Fruit fly (Drosophila melanogaster) whole organism, embryonic: ENCODE results near the gene CG2224.
A peak's percentile ranks its signal among the peaks of the same experiment; 100 is the strongest.

Source experiments
- Bgb ChIP-seq: fragments of 200-800 bp; sonication (Bioruptor generic); IDR thresholded peaks from 2 replicates; pipeline ENCODE4 v1.3.6; 2022; ENCODE audit warnings: missing biosample characterization, missing genetic modification characterization; ENCODE audit not compliant: partially characterized antibody
- CG10366 ChIP-seq: fragments of 200-800 bp; sonication (Bioruptor generic); IDR thresholded peaks from 2 replicates; pipeline ENCODE4 v1.3.6; 2022; ENCODE audit warnings: missing biosample characterization, missing genetic modification characterization
- CG11504 ChIP-seq: fragments of 200-800 bp; sonication (Bioruptor generic); optimal IDR thresholded peaks from 3 replicates; lab custom pipeline; 2019; ENCODE audit warnings: missing biosample characterization, mild to moderate bottlenecking, missing genetic modification characterization, moderate library complexity
- CG11723 ChIP-seq: fragments of 200-800 bp; sonication (Bioruptor generic); optimal IDR thresholded peaks from 2 replicates; lab custom pipeline; 2017; ENCODE audit warnings: missing biosample characterization, mild to moderate bottlenecking, missing genetic modification characterization
- CG12219 ChIP-seq: fragments of 200-800 bp; sonication (Bioruptor generic); optimal IDR thresholded peaks from 3 replicates; lab custom pipeline; 2018; ENCODE audit warnings: missing biosample characterization, mild to moderate bottlenecking, missing genetic modification characterization
- CG13287 ChIP-seq: fragments of 200-800 bp; sonication (Bioruptor generic); IDR thresholded peaks from 2 replicates; pipeline ENCODE4 v1.3.6; 2022; ENCODE audit warnings: missing biosample characterization, missing genetic modification characterization; ENCODE audit not compliant: partially characterized antibody
- CG14441 ChIP-seq: fragments of 200-800 bp; sonication (Bioruptor generic); IDR thresholded peaks from 2 replicates; pipeline ENCODE4 v1.3.6; 2022; ENCODE audit warnings: missing biosample characterization, missing genetic modification characterization
- CG16779 ChIP-seq: fragments of 200-800 bp; sonication (Bioruptor generic); IDR thresholded peaks from 2 replicates; pipeline ENCODE4 v1.3.6; 2022; ENCODE audit warnings: missing biosample characterization, missing genetic modification characterization
- CG18011 ChIP-seq: fragments of 200-800 bp; sonication (Bioruptor generic); optimal IDR thresholded peaks from 2 replicates; lab custom pipeline; 2017; ENCODE audit warnings: missing biosample characterization, missing genetic modification characterization, mild to moderate bottlenecking, moderate library complexity, missing genotype
- CG2116 ChIP-seq: fragments of 200-800 bp; sonication (Bioruptor generic); optimal IDR thresholded peaks from 3 replicates; lab custom pipeline; 2018; ENCODE audit warnings: missing biosample characterization, mild to moderate bottlenecking, missing genetic modification characterization
- CG2202 ChIP-seq: fragments of 200-800 bp; sonication (Bioruptor generic); optimal IDR thresholded peaks from 2 replicates; lab custom pipeline; 2018; ENCODE audit warnings: missing biosample characterization, mild to moderate bottlenecking, missing genetic modification characterization
- CG2678 ChIP-seq: fragments of 200-800 bp; sonication (Bioruptor generic); optimal IDR thresholded peaks from 3 replicates; lab custom pipeline; 2019; ENCODE audit warnings: missing biosample characterization, mild to moderate bottlenecking, missing genetic modification characterization, moderate library complexity
- CG2889 ChIP-seq: fragments of 200-800 bp; sonication (Bioruptor generic); IDR thresholded peaks from 3 replicates; pipeline ENCODE4 v1.3.6; 2022; ENCODE audit warnings: missing biosample characterization, missing genetic modification characterization
- CG31224 ChIP-seq: fragments of 200-800 bp; sonication (Bioruptor generic); IDR thresholded peaks from 2 replicates; pipeline ENCODE4 v1.3.6; 2022; ENCODE audit warnings: missing biosample characterization, missing genetic modification characterization
- CG4854 ChIP-seq: fragments of 200-800 bp; sonication (Bioruptor generic); optimal IDR thresholded peaks from 2 replicates; lab custom pipeline; 2016; ENCODE audit warnings: missing biosample characterization, missing genetic modification characterization, inconsistent platforms
- CG5245 ChIP-seq: fragments of 200-800 bp; sonication (Bioruptor generic); optimal IDR thresholded peaks from 3 replicates; lab custom pipeline; 2016; ENCODE audit warnings: missing biosample characterization, missing genetic modification characterization
- CG9609 ChIP-seq: fragments of 200-800 bp; sonication (Bioruptor generic); optimal IDR thresholded peaks from 3 replicates; lab custom pipeline; 2016; ENCODE audit warnings: missing biosample characterization, missing genetic modification characterization
- CHES-1-like ChIP-seq: fragments of 200-800 bp; sonication (Bioruptor generic); optimal IDR thresholded peaks from 2 replicates; lab custom pipeline; 2016; ENCODE audit warnings: missing biosample characterization, missing genetic modification characterization
- Camta ChIP-seq: fragments of 200-800 bp; sonication (Bioruptor generic); optimal IDR thresholded peaks from 2 replicates; lab custom pipeline; 2016; ENCODE audit warnings: missing biosample characterization, missing genetic modification characterization
- Dp ChIP-seq: fragments of 200-800 bp; sonication (Bioruptor generic); optimal IDR thresholded peaks from 2 replicates; lab custom pipeline; 2018; ENCODE audit warnings: missing biosample characterization, mild to moderate bottlenecking, missing genetic modification characterization, moderate library complexity
- Gsc ChIP-seq: fragments of 200-800 bp; sonication (Bioruptor generic); IDR thresholded peaks from 2 replicates; pipeline ENCODE4 v1.3.6; 2022; ENCODE audit warnings: missing biosample characterization, missing genetic modification characterization
- Hr78 ChIP-seq, 2 experiments: fragments of 200-800 bp in 1 of 2; fragments of >200 bp in 1 of 2; sonication (Bioruptor generic) in 1 of 2; optimal IDR thresholded peaks; 2 replicates each; lab custom pipeline; 2017 to 2019; ENCODE audit warnings: missing biosample characterization in 2 of 2, missing genetic modification characterization in 2 of 2, mild to moderate bottlenecking in 1 of 2, moderate library complexity in 1 of 2
- Lhr ChIP-seq: fragments of 200-800 bp; sonication (Bioruptor generic); optimal IDR thresholded peaks from 3 replicates; lab custom pipeline; 2017; ENCODE audit warnings: mild to moderate bottlenecking, missing biosample characterization, missing genetic modification reagents, missing genetic modification characterization
- Meics ChIP-seq: fragments of 200-800 bp; sonication (Bioruptor generic); optimal IDR thresholded peaks from 2 replicates; lab custom pipeline; 2017; ENCODE audit warnings: missing biosample characterization, mild to moderate bottlenecking, missing genetic modification characterization
- NFAT ChIP-seq: fragments of 200-800 bp; sonication (Bioruptor generic); IDR thresholded peaks from 2 replicates; pipeline ENCODE4 v1.3.6; 2022; ENCODE audit warnings: missing biosample characterization, missing genetic modification characterization
- PHDP ChIP-seq: fragments of 200-800 bp; sonication (Bioruptor generic); optimal IDR thresholded peaks from 3 replicates; lab custom pipeline; 2018; ENCODE audit warnings: missing biosample characterization, mild to moderate bottlenecking, missing genetic modification characterization, moderate library complexity
- Sin3A ChIP-seq: fragments of >200 bp; optimal IDR thresholded peaks from 2 replicates; lab custom pipeline; 2018
- ato ChIP-seq: fragments of 200-800 bp; sonication (Bioruptor generic); IDR thresholded peaks from 2 replicates; pipeline ENCODE4 v1.3.6; 2022; ENCODE audit warnings: missing biosample characterization, missing genetic modification characterization; ENCODE audit not compliant: partially characterized antibody
- az2 ChIP-seq: fragments of 200-800 bp; sonication (Bioruptor generic); optimal IDR thresholded peaks from 3 replicates; lab custom pipeline; 2016; ENCODE audit warnings: missing biosample characterization, missing genetic modification characterization
- caup ChIP-seq: fragments of 200-800 bp; sonication (Bioruptor generic); optimal IDR thresholded peaks from 3 replicates; lab custom pipeline; 2017; ENCODE audit warnings: missing biosample characterization, mild to moderate bottlenecking, missing genetic modification characterization, moderate library complexity; ENCODE audit not compliant: severe bottlenecking
- chinmo ChIP-seq: fragments of 200-800 bp; sonication (Bioruptor generic); IDR thresholded peaks from 4 replicates; pipeline ENCODE4 v1.3.6; 2022; ENCODE audit warnings: missing biosample characterization, missing genetic modification characterization; ENCODE audit not compliant: partially characterized antibody
- gem ChIP-seq: fragments of 200-800 bp; sonication (Bioruptor generic); optimal IDR thresholded peaks from 2 replicates; lab custom pipeline; 2019; ENCODE audit warnings: missing biosample characterization, mild to moderate bottlenecking, missing genetic modification characterization, moderate library complexity
- hb ChIP-seq: fragments of 200-800 bp; sonication (Bioruptor generic); IDR thresholded peaks from 3 replicates; pipeline ENCODE4 v1.3.6; 2022; ENCODE audit warnings: missing biosample characterization, missing genetic modification characterization; ENCODE audit not compliant: partially characterized antibody
- hkb ChIP-seq, 2 experiments: fragments of 200-800 bp in 1 of 2; fragments of >200 bp in 1 of 2; sonication (Bioruptor generic) in 1 of 2; IDR thresholded peaks in 1 of 2; optimal IDR thresholded peaks in 1 of 2; 2 replicates each; pipeline versions ENCODE4 v1.3.6 to Lab custom; 2017 to 2022; ENCODE audit warnings: missing biosample characterization in 1 of 2, missing genetic modification characterization in 1 of 2
- ind ChIP-seq: fragments of 200-800 bp; sonication (Bioruptor generic); optimal IDR thresholded peaks from 3 replicates; lab custom pipeline; 2016; ENCODE audit warnings: missing biosample characterization, missing genetic modification characterization
- kni ChIP-seq: fragments of 200-800 bp; sonication (Bioruptor generic); optimal IDR thresholded peaks from 3 replicates; lab custom pipeline; 2017; ENCODE audit warnings: mild to moderate bottlenecking, missing biosample characterization, missing genetic modification reagents, missing genetic modification characterization
- lov ChIP-seq, 2 experiments: fragments of 200-800 bp in 1 of 2; fragments of >200 bp in 1 of 2; sonication (Bioruptor generic) in 1 of 2; IDR thresholded peaks in 1 of 2; optimal IDR thresholded peaks in 1 of 2; 2 replicates in 1 of 2; 3 replicates in 1 of 2; pipeline versions ENCODE4 v1.3.6 to Lab custom; 2017 to 2022; ENCODE audit warnings: missing biosample characterization in 1 of 2, missing genetic modification characterization in 1 of 2
- mam ChIP-seq: fragments of 200-800 bp; sonication (Bioruptor generic); optimal IDR thresholded peaks from 3 replicates; lab custom pipeline; 2016; ENCODE audit warnings: missing biosample characterization, missing genetic modification characterization
- nmo ChIP-seq: fragments of 200-800 bp; sonication (Bioruptor generic); optimal IDR thresholded peaks from 2 replicates; lab custom pipeline; 2018; ENCODE audit warnings: missing biosample characterization, mild to moderate bottlenecking, missing genetic modification characterization, moderate library complexity
- onecut ChIP-seq: fragments of 200-800 bp; sonication (Bioruptor generic); IDR thresholded peaks from 2 replicates; pipeline ENCODE4 v1.3.6; 2022; ENCODE audit warnings: missing biosample characterization, missing genetic modification characterization
- peb ChIP-seq: fragments of 200-800 bp; sonication (Bioruptor generic); IDR thresholded peaks from 2 replicates; pipeline ENCODE4 v1.3.6; 2022; ENCODE audit warnings: missing biosample characterization, missing genetic modification characterization
- psq ChIP-seq: fragments of 200-800 bp; sonication (Bioruptor generic); optimal IDR thresholded peaks from 2 replicates; lab custom pipeline; 2017; ENCODE audit warnings: missing biosample characterization, missing genetic modification characterization
- sc ChIP-seq, 3 experiments: fragments of >200 bp in 2 of 3; fragments of 200-800 bp in 1 of 3; sonication (Bioruptor generic) in 1 of 3; optimal IDR thresholded peaks; 2 replicates in 2 of 3; 3 replicates in 1 of 3; lab custom pipeline; 2017; ENCODE audit warnings: mild to moderate bottlenecking in 1 of 3, missing biosample characterization in 1 of 3, missing genetic modification characterization in 1 of 3, missing genetic modification reagents in 1 of 3
- sd ChIP-seq: fragments of 200-800 bp; sonication (Bioruptor generic); optimal IDR thresholded peaks from 3 replicates; lab custom pipeline; 2018; ENCODE audit warnings: missing biosample characterization, mild to moderate bottlenecking, missing genetic modification characterization, moderate library complexity
- sens-2 ChIP-seq: fragments of 200-800 bp; sonication (Bioruptor generic); IDR thresholded peaks from 2 replicates; pipeline ENCODE4 v1.3.6; 2022; ENCODE audit warnings: missing biosample characterization, missing genetic modification characterization
- sim ChIP-seq: fragments of 200-800 bp; sonication (Bioruptor generic); IDR thresholded peaks from 2 replicates; pipeline ENCODE4 v1.3.6; 2022; ENCODE audit warnings: missing biosample characterization, missing genetic modification characterization
- sna ChIP-seq: fragments of 200-800 bp; sonication (Bioruptor generic); IDR thresholded peaks from 2 replicates; pipeline ENCODE4 v1.3.6; 2022; ENCODE audit warnings: missing biosample characterization, missing genetic modification characterization; ENCODE audit not compliant: partially characterized antibody
- vfl ChIP-seq: fragments of 200-800 bp; sonication (Bioruptor generic); optimal IDR thresholded peaks from 2 replicates; lab custom pipeline; 2016; ENCODE audit warnings: missing biosample characterization, missing genetic modification characterization
- yki ChIP-seq: fragments of >200 bp; optimal IDR thresholded peaks from 3 replicates; lab custom pipeline; 2018

CG2224 gene

dm6 chr3R:30501174-30501573 is 42.1 kb upstream of the CG2224 start (continued):
- TF ChIP-seq chinmo (GFP tag; lab: Robert Waterston, UW) (no peak), Camta (GFP tag; lab: Kevin White, UChicago) (no peak), ato (no peak), CG11504 (tag; lab: Kevin White, UChicago) (no peak), CG2678 (tag; lab: Kevin White, UChicago) (no peak), CG10366 (GFP tag; lab: Robert Waterston, UW) (peak; percentile 46), Sin3A (lab: Kevin White, UChicago) (no peak), sim (no peak), CG2116 (GFP tag; lab: Kevin White, UChicago) (no peak), peb (GFP tag; lab: Robert Waterston, UW) (no peak), CHES-1-like (GFP tag; lab: Kevin White, UChicago) (no peak), psq (no peak), ind (peak; percentile 3), sens-2 (GFP tag; lab: Robert Waterston, UW) (no peak), Dp (GFP tag; lab: Kevin White, UChicago) (no peak), CG5245 (GFP tag; lab: Kevin White, UChicago) (peak; percentile 6), PHDP (tag; lab: Kevin White, UChicago) (no peak), mam (GFP tag; lab: Kevin White, UChicago) (no peak), CG16779 (GFP tag; lab: Robert Waterston, UW) (no peak), hb (GFP tag; lab: Robert Waterston, UW) (no peak), Bgb (GFP tag; lab: Robert Waterston, UW) (no peak), CG2202 (tag; lab: Kevin White, UChicago) (no peak), CG11723 (GFP tag; lab: Kevin White, UChicago) (no peak), CG31224 (GFP tag; lab: Robert Waterston, UW) (0 out of 2 replicates have a peak, but pooled peaks have one; percentile 24), sd (no peak), CG12219 (GFP tag; lab: Kevin White, UChicago) (no peak), Lhr (GFP tag; lab: Kevin White, UChicago) (no peak), NFAT (GFP tag; lab: Robert Waterston, UW) (0 out of 2 replicates have a peak, but pooled peaks have one; percentile 4), kni (GFP tag; lab: Kevin White, UChicago) (no peak), onecut (GFP tag; lab: Robert Waterston, UW) (no peak), CG13287 (GFP tag; lab: Robert Waterston, UW) (no peak), CG4854 (GFP tag; lab: Kevin White, UChicago) (no peak), sna (GFP tag; lab: Robert Waterston, UW) (no peak), hkb (optimal IDR thresholded peaks at IDR 0.05; lab: Kevin White, UChicago) (no peak), hkb (GFP tag; IDR thresholded peaks at IDR 0.05; lab: Robert Waterston, UW) (no peak), yki (lab: Kevin White, UChicago) (no peak), Gsc (GFP tag; lab: Robert Waterston, UW) (no peak), Hr78 (GFP tag; optimal IDR thresholded peaks at IDR 0.05; lab: Kevin White, UChicago) (no peak), lov (optimal IDR thresholded peaks at IDR 0.05; lab: Kevin White, UChicago) (no peak), lov (GFP tag; IDR thresholded peaks at IDR 0.05; lab: Robert Waterston, UW) (peak; percentile 57; the same call in 1 of the 3 replicates), CG9609 (GFP tag; lab: Kevin White, UChicago) (peak; percentile 15), vfl (no peak), CG2889 (GFP tag; lab: Robert Waterston, UW) (no peak), gem (tag; lab: Kevin White, UChicago) (peak; percentile 59), CG14441 (GFP tag; lab: Robert Waterston, UW) (peak; percentile 35; the same call in 1 of the 2 replicates), CG18011 (GFP tag; lab: Kevin White, UChicago) (no peak), Meics (GFP tag; lab: Kevin White, UChicago) (peak; percentile 1), sc (optimal IDR thresholded peaks at IDR 0.05; lab: Kevin White, UChicago) (no peak), sc (GFP tag; optimal IDR thresholded peaks at IDR 0.05; lab: Kevin White, UChicago) (no peak), az2 (peak; percentile 37), caup (GFP tag; lab: Kevin White, UChicago) (no peak), nmo (GFP tag; lab: Kevin White, UChicago) (peak; percentile 42)
